Worm (Caenorhabditis elegans) whole organism, young adult: ENCODE data around the gene ttx-1.

ENCODE experiments used
- B0035.1 ChIP-seq: sonication (generic microtip); optimal IDR thresholded peaks from 2 replicates; lab custom pipeline; 2016; ENCODE audit warnings: missing genetic modification characterization, mild to moderate bottlenecking, missing compliant biosample characterization, missing genotype, missing genetic modification reagents
- B0261.1 ChIP-seq: sonication (generic microtip); optimal IDR thresholded peaks from 2 replicates; lab custom pipeline; 2016; ENCODE audit warnings: mild to moderate bottlenecking, missing genetic modification characterization, moderate library complexity, missing compliant biosample characterization
- C06A6.2 ChIP-seq: fragments of 200-800 bp; sonication (Bioruptor generic); conservative IDR thresholded peaks from 2 replicates; pipeline ENCODE4 v1.3.6; 2022; ENCODE audit warnings: missing genetic modification characterization, missing compliant biosample characterization
- C17E4.6 ChIP-seq: fragments of 200-800 bp; sonication (Bioruptor generic); IDR thresholded peaks from 2 replicates; pipeline ENCODE4 v1.3.6; 2022; ENCODE audit warnings: missing genetic modification reagents, missing genetic modification characterization, missing compliant biosample characterization
- D2030.7 ChIP-seq: fragments of 200-800 bp; sonication (Bioruptor generic); IDR thresholded peaks from 2 replicates; pipeline ENCODE4 v1.3.6; 2022; ENCODE audit warnings: missing genetic modification reagents, missing genetic modification characterization, missing compliant biosample characterization
- F10E7.11 ChIP-seq: sonication (generic microtip); optimal IDR thresholded peaks from 2 replicates; lab custom pipeline; 2017; ENCODE audit warnings: mild to moderate bottlenecking, missing genetic modification characterization, moderate library complexity, missing compliant biosample characterization
- F37B4.10 ChIP-seq: fragments of 200-800 bp; sonication (Bioruptor generic); IDR thresholded peaks from 2 replicates; pipeline ENCODE4 v1.3.6; 2022; ENCODE audit warnings: missing genetic modification characterization, missing compliant biosample characterization
- F39B2.1 ChIP-seq: fragments of 200-800 bp; sonication (Bioruptor generic); IDR thresholded peaks from 2 replicates; pipeline ENCODE4 v1.3.6; 2022; ENCODE audit warnings: missing genetic modification reagents, missing genetic modification characterization, missing compliant biosample characterization
- F55B11.4 ChIP-seq: sonication (generic microtip); optimal IDR thresholded peaks from 2 replicates; lab custom pipeline; 2016; ENCODE audit warnings: missing compliant biosample characterization, missing genetic modification characterization, borderline replicate concordance; ENCODE audit not compliant: insufficient read depth
- akir-1 ChIP-seq: fragments of 200-800 bp; sonication (Bioruptor generic); optimal IDR thresholded peaks from 2 replicates; lab custom pipeline; 2018; ENCODE audit warnings: mild to moderate bottlenecking, missing genetic modification characterization, moderate library complexity, missing compliant biosample characterization
- aptf-3 ChIP-seq: fragments of 200-800 bp; sonication (Bioruptor generic); IDR thresholded peaks from 2 replicates; pipeline ENCODE4 v1.3.6; 2022; ENCODE audit warnings: missing genetic modification characterization, missing compliant biosample characterization
- attf-3 ChIP-seq: fragments of 200-800 bp; sonication (Bioruptor generic); conservative IDR thresholded peaks from 2 replicates; pipeline ENCODE4 v1.3.6; 2022; ENCODE audit warnings: missing genetic modification reagents, missing genetic modification characterization, missing compliant biosample characterization
- ccch-3 ChIP-seq: fragments of 200-800 bp; sonication (Bioruptor generic); optimal IDR thresholded peaks from 2 replicates; lab custom pipeline; 2018; ENCODE audit warnings: mild to moderate bottlenecking, missing genetic modification characterization, missing compliant biosample characterization
- chd-7 ChIP-seq: sonication (generic microtip); optimal IDR thresholded peaks from 2 replicates; lab custom pipeline; 2016; ENCODE audit warnings: mild to moderate bottlenecking, missing genetic modification characterization, moderate library complexity, missing compliant biosample characterization
- dpff-1 ChIP-seq: sonication (generic microtip); optimal IDR thresholded peaks from 2 replicates; lab custom pipeline; 2017; ENCODE audit warnings: mild to moderate bottlenecking, missing genetic modification characterization, missing compliant biosample characterization
- efl-1 ChIP-seq: fragments of 150-350 bp; optimal IDR thresholded peaks from 2 replicates; lab custom pipeline; 2014; ENCODE audit warnings: missing biosample characterization, missing genetic modification reagents, missing genetic modification characterization
- ets-4 ChIP-seq: fragments of 200-800 bp; sonication (Bioruptor generic); optimal IDR thresholded peaks from 2 replicates; lab custom pipeline; 2018; ENCODE audit warnings: mild to moderate bottlenecking, missing genetic modification characterization, missing compliant biosample characterization
- gei-17 ChIP-seq: fragments of 200-800 bp; sonication (Bioruptor generic); optimal IDR thresholded peaks from 2 replicates; lab custom pipeline; 2018; ENCODE audit warnings: mild to moderate bottlenecking, missing genetic modification characterization, missing compliant biosample characterization
- him-1 ChIP-seq: sonication (generic microtip); optimal IDR thresholded peaks from 2 replicates; lab custom pipeline; 2016; ENCODE audit warnings: missing genotype, missing genetic modification reagents, missing genetic modification characterization, missing compliant biosample characterization
- hrde-1 ChIP-seq: sonication (generic microtip); optimal IDR thresholded peaks from 2 replicates; lab custom pipeline; 2016; ENCODE audit warnings: missing genetic modification characterization, mild to moderate bottlenecking, missing compliant biosample characterization, moderate library complexity, missing genotype, missing genetic modification reagents, borderline replicate concordance
- let-526 ChIP-seq: fragments of 200-800 bp; sonication (Bioruptor generic); IDR thresholded peaks from 2 replicates; pipeline ENCODE4 v1.3.6; 2022; ENCODE audit warnings: missing genetic modification reagents, missing genetic modification characterization, missing compliant biosample characterization
- lir-1 ChIP-seq: fragments of 200-800 bp; sonication (Bioruptor generic); conservative IDR thresholded peaks from 2 replicates; pipeline ENCODE4 v1.3.6; 2022; ENCODE audit warnings: missing genetic modification reagents, missing genetic modification characterization, missing compliant biosample characterization
- madf-10 ChIP-seq: sonication (generic microtip); optimal IDR thresholded peaks from 2 replicates; lab custom pipeline; 2016; ENCODE audit warnings: mild to moderate bottlenecking, missing genetic modification characterization, missing compliant biosample characterization
- madf-3 ChIP-seq: fragments of 200-800 bp; sonication (Bioruptor generic); IDR thresholded peaks from 2 replicates; pipeline ENCODE4 v1.3.6; 2022; ENCODE audit warnings: missing genetic modification reagents, missing genetic modification characterization, missing compliant biosample characterization
- mcd-1 ChIP-seq: fragments of 200-800 bp; sonication (Bioruptor generic); IDR thresholded peaks from 2 replicates; pipeline ENCODE4 v1.3.6; 2022; ENCODE audit warnings: missing genetic modification reagents, missing genetic modification characterization, missing compliant biosample characterization
- nfya-1 ChIP-seq: sonication (generic microtip); optimal IDR thresholded peaks from 2 replicates; lab custom pipeline; 2017; ENCODE audit warnings: antibody characterized with exemption, missing compliant biosample characterization, missing genetic modification characterization, borderline replicate concordance; ENCODE audit not compliant: insufficient read depth
- nfya-2 ChIP-seq: fragments of 200-800 bp; sonication (Bioruptor generic); IDR thresholded peaks from 2 replicates; pipeline ENCODE4 v1.3.6; 2022; ENCODE audit warnings: missing genetic modification reagents, missing genetic modification characterization, missing compliant biosample characterization
- pha-4 ChIP-seq: fragments of 150-350 bp; sonication (generic microtip); optimal IDR thresholded peaks from 2 replicates; lab custom pipeline; 2014; ENCODE audit warnings: missing biosample characterization, missing genetic modification reagents, missing genetic modification characterization
- rcor-1 ChIP-seq: fragments of 200-800 bp; sonication (Bioruptor generic); IDR thresholded peaks from 2 replicates; pipeline ENCODE4 v1.3.6; 2022; ENCODE audit warnings: missing genetic modification reagents, missing genetic modification characterization, missing compliant biosample characterization
- repo-1 ChIP-seq: sonication (generic microtip); optimal IDR thresholded peaks from 2 replicates; lab custom pipeline; 2017; ENCODE audit warnings: mild to moderate bottlenecking, missing genetic modification characterization, missing compliant biosample characterization
- sdz-38 ChIP-seq: sonication (generic microtip); optimal IDR thresholded peaks from 2 replicates; lab custom pipeline; 2016; ENCODE audit warnings: missing genotype, missing genetic modification characterization, missing compliant biosample characterization
- snpc-4 ChIP-seq, 5 experiments: fragments of 150-350 bp in 1 of 5; sonication (generic microtip) in 4 of 5; optimal IDR thresholded peaks; 2 replicates each; lab custom pipeline; 2014 to 2018; ENCODE audit warnings: missing genetic modification characterization in 5 of 5, missing biosample characterization in 3 of 5, antibody characterized with exemption in 2 of 5, mild to moderate bottlenecking in 2 of 5, missing compliant biosample characterization in 2 of 5, missing genotype in 2 of 5, moderate library complexity in 2 of 5, missing genetic modification reagents in 1 of 5
- tlf-1 ChIP-seq: fragments of 200-800 bp; sonication (Bioruptor generic); optimal IDR thresholded peaks from 2 replicates; lab custom pipeline; 2018; ENCODE audit warnings: mild to moderate bottlenecking, missing genetic modification characterization, missing compliant biosample characterization
- xnd-1 ChIP-seq: sonication (generic microtip); optimal IDR thresholded peaks from 2 replicates; lab custom pipeline; 2016; ENCODE audit warnings: missing genotype, missing genetic modification reagents, missing genetic modification characterization, missing compliant biosample characterization
- zfh-2 ChIP-seq: fragments of 200-800 bp; sonication (Bioruptor generic); conservative IDR thresholded peaks from 2 replicates; pipeline ENCODE4 v1.3.6; 2022; ENCODE audit warnings: missing genetic modification reagents, missing genetic modification characterization, missing compliant biosample characterization
- ztf-25 ChIP-seq: fragments of 200-800 bp; sonication (Bioruptor generic); IDR thresholded peaks from 2 replicates; pipeline ENCODE4 v1.3.6; 2022; ENCODE audit warnings: missing genetic modification reagents, missing genetic modification characterization, missing compliant biosample characterization
- ztf-26 ChIP-seq: sonication (generic microtip); optimal IDR thresholded peaks from 2 replicates; lab custom pipeline; 2017; ENCODE audit warnings: missing genetic modification characterization, missing compliant biosample characterization

ttx-1 gene

ce11 chrV:20064076-20064475 lies at the start of gene ttx-1:
Gene ttx-1, minus strand, starts transcription at chrV:20064176.
- TF ChIP-seq rcor-1 (GFP tag; lab: Robert Waterston, UW) (no peak), madf-3 (GFP tag; lab: Robert Waterston, UW) (no peak), mcd-1 (GFP tag; lab: Robert Waterston, UW) (no peak), xnd-1 (tag; lab: Kevin White, UChicago) (no peak), sdz-38 (tag; lab: Kevin White, UChicago) (no peak), nfya-2 (GFP tag; lab: Robert Waterston, UW) (no peak), nfya-1 (no peak), akir-1 (GFP tag; lab: Kevin White, UChicago) (no peak), ccch-3 (GFP tag; lab: Kevin White, UChicago) (no peak), chd-7 (no peak), zfh-2 (GFP tag; lab: Robert Waterston, UW) (no peak), repo-1 (no peak), B0261.1 (no peak), him-1 (no peak), D2030.7 (GFP tag; lab: Robert Waterston, UW) (no peak), B0035.1 (tag; lab: Kevin White, UChicago) (no peak), hrde-1 (tag; lab: Kevin White, UChicago) (no peak), aptf-3 (GFP tag; lab: Robert Waterston, UW) (no peak), lir-1 (GFP tag; lab: Robert Waterston, UW) (no peak), F55B11.4 (tag; lab: Kevin White, UChicago) (no peak)

- TF ChIP-seq him-1 = no peak
Measured at ce11 chrV:20105210-20105793, 41.3 kb upstream of the ttx-1 start.

ce11 chrV:20104417-20104816 lies 40.4 kb upstream of the ttx-1 start:
- no peak for TF ChIP-seq zfh-2 (GFP tag; lab: Robert Waterston, UW)
- TF ChIP-seq madf-10 (tag; lab: Kevin White, UChicago) = no peak
- TF ChIP-seq dpff-1 (tag; lab: Kevin White, UChicago) = no peak
- TF ChIP-seq tlf-1 (GFP tag; lab: Kevin White, UChicago) = no peak
- no peak for TF ChIP-seq attf-3 (GFP tag; lab: Robert Waterston, UW)
- no peak for TF ChIP-seq let-526 (GFP tag; lab: Robert Waterston, UW)

- TF ChIP-seq zfh-2 (GFP tag; lab: Robert Waterston, UW) (peak; percentile 77), hrde-1 (tag; lab: Kevin White, UChicago) (no peak), ztf-26 (no peak), gei-17 (no peak)
Measured at ce11 chrV:20097164-20097563, 33.2 kb upstream of the ttx-1 start.

- TF ChIP-seq ets-4 (GFP tag; lab: Kevin White, UChicago) = no peak
- no peak for TF ChIP-seq pha-4
- no peak for TF ChIP-seq F37B4.10 (GFP tag; lab: Robert Waterston, UW)
- no peak for TF ChIP-seq C17E4.6 (GFP tag; lab: Robert Waterston, UW)
- no peak for TF ChIP-seq let-526 (GFP tag; lab: Robert Waterston, UW)
- no peak for TF ChIP-seq F10E7.11 (tag; lab: Kevin White, UChicago)
- no peak for TF ChIP-seq C06A6.2 (GFP tag; lab: Robert Waterston, UW)
- TF ChIP-seq snpc-4 (GFP tag; optimal IDR thresholded peaks at IDR 0.05; lab: Kevin White, UChicago) = no peak
- no peak for TF ChIP-seq snpc-4 (tag; optimal IDR thresholded peaks at IDR 0.05; lab: Kevin White, UChicago)
- no peak for TF ChIP-seq F39B2.1 (GFP tag; lab: Robert Waterston, UW)
- TF ChIP-seq aptf-3 (GFP tag; lab: Robert Waterston, UW) = no peak
- no peak for TF ChIP-seq efl-1 (GFP tag; lab: Kevin White, UChicago)
- TF ChIP-seq ztf-25 (GFP tag; lab: Robert Waterston, UW) = no peak
Measured at ce11 chrV:20094908-20095307, 30.9 kb upstream of the ttx-1 start, which contains the start of gene nlp-69. Gene nlp-69, minus strand, starts transcription at chrV:20095008.
